Fruit fly (Drosophila melanogaster): ENCODE results near the gene CG8012.

CG8012 gene

DNA sequence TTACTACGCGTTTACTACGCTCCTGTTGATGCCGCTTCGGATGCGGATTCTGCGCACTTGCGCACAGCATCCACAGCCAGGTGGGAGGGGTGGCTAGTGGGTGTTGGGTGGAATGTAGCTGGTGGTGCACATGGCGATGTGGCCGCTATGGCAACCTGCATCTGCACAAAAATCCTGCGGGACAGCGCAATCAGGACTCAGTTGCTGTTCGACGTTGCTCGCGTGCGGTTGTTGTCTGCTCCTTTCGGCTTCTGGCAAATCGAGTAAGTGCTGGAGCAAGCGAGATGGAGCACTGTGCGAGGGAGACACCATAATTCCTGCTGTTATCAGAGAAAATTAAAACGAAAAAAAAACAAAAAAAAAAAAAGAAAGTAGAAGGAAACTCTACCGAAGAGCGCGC lies 25.9 kb downstream of the CG8012 start:
- TF ChIP-seq Mio (GFP tag; optimal IDR thresholded peaks at IDR 0.05): no peak
- TF ChIP-seq GATAd (GFP tag; optimal IDR thresholded peaks at IDR 0.05): no peak
- TF ChIP-seq dl (GFP tag; optimal IDR thresholded peaks at IDR 0.05; ENCODE audit: insufficient read depth in 1 of 2, partially characterized antibody in 2 of 2): no peak
- TF ChIP-seq ey (GFP tag; optimal IDR thresholded peaks at IDR 0.05): no peak
- no peak for TF ChIP-seq dmrt93B (GFP tag; optimal IDR thresholded peaks at IDR 0.05)
- TF ChIP-seq rgr (GFP tag; optimal IDR thresholded peaks at IDR 0.05): no peak
- no peak for TF ChIP-seq Jra (GFP tag; optimal IDR thresholded peaks at IDR 0.05)
- no peak for TF ChIP-seq CG9705 (GFP tag; optimal IDR thresholded peaks at IDR 0.05)
- TF ChIP-seq br (GFP tag; optimal IDR thresholded peaks at IDR 0.05): no peak
- no peak for TF ChIP-seq Myc (optimal IDR thresholded peaks at IDR 0.05)
- no peak for TF ChIP-seq Abd-B (GFP tag; optimal IDR thresholded peaks at IDR 0.05)
- TF ChIP-seq jim (GFP tag; optimal IDR thresholded peaks at IDR 0.05): no peak
- no peak for TF ChIP-seq CG32264 (GFP tag; optimal IDR thresholded peaks at IDR 0.05)
- no peak for TF ChIP-seq N (GFP tag; optimal IDR thresholded peaks at IDR 0.05)
- no peak for TF ChIP-seq Sp1 (GFP tag; optimal IDR thresholded peaks at IDR 0.05)
- no peak for TF ChIP-seq Dif (GFP tag; optimal IDR thresholded peaks at IDR 0.05; ENCODE audit: partially characterized antibody)
- no peak for TF ChIP-seq dsf (GFP tag; optimal IDR thresholded peaks at IDR 0.05; ENCODE audit: borderline replicate concordance)

All from whole organism, wandering third instar larva.